Worm (Caenorhabditis elegans) whole organism, L2 larva: ENCODE measurements around the gene Y39A3CL.4.

ENCODE experiments used
- C34F6.9 ChIP-seq: fragments of 150-350 bp; optimal IDR thresholded peaks from 2 replicates; lab custom pipeline; 2014; ENCODE audit warnings: missing biosample characterization, missing genetic modification characterization
- F13H6.1 ChIP-seq: sonication (generic microtip); optimal IDR thresholded peaks from 2 replicates; lab custom pipeline; 2016; ENCODE audit warnings: missing genetic modification characterization, missing compliant biosample characterization
- R02D3.7 ChIP-seq: fragments of 150-350 bp; optimal IDR thresholded peaks from 2 replicates; lab custom pipeline; 2014; ENCODE audit warnings: missing biosample characterization, missing genetic modification characterization
- Y55F3AM.14 ChIP-seq: fragments of 200-800 bp; sonication (Bioruptor generic); optimal IDR thresholded peaks from 2 replicates; lab custom pipeline; 2018; ENCODE audit warnings: mild to moderate bottlenecking, missing genetic modification characterization, missing compliant biosample characterization
- ZK546.5 ChIP-seq: sonication (generic microtip); optimal IDR thresholded peaks from 2 replicates; lab custom pipeline; 2017; ENCODE audit warnings: missing biosample characterization, missing genetic modification characterization
- alr-1 ChIP-seq: fragments of 150-350 bp; optimal IDR thresholded peaks from 2 replicates; lab custom pipeline; 2014; ENCODE audit warnings: missing biosample characterization, missing genetic modification characterization
- aly-2 ChIP-seq: fragments of 150-350 bp; optimal IDR thresholded peaks from 2 replicates; lab custom pipeline; 2014; ENCODE audit warnings: missing biosample characterization, missing genetic modification characterization
- ama-1 ChIP-seq: fragments of 150-350 bp; optimal IDR thresholded peaks from 2 replicates; lab custom pipeline; 2018; ENCODE audit warnings: inconsistent platforms
- blmp-1 ChIP-seq: sonication (generic microtip); optimal IDR thresholded peaks from 2 replicates; lab custom pipeline; 2017; ENCODE audit warnings: missing genetic modification characterization, mild to moderate bottlenecking, missing compliant biosample characterization, antibody characterized with exemption, moderate library complexity; ENCODE audit not compliant: insufficient read depth
- ceh-16 ChIP-seq: fragments of 150-350 bp; optimal IDR thresholded peaks from 2 replicates; lab custom pipeline; 2014; ENCODE audit warnings: missing biosample characterization, missing genetic modification characterization
- ceh-82 ChIP-seq: fragments of 150-350 bp; optimal IDR thresholded peaks from 2 replicates; lab custom pipeline; 2014; ENCODE audit warnings: missing biosample characterization, missing genetic modification characterization
- crh-2 ChIP-seq: sonication (generic microtip); optimal IDR thresholded peaks from 2 replicates; lab custom pipeline; 2017; ENCODE audit warnings: missing biosample characterization, missing genetic modification characterization
- dmd-4 ChIP-seq: sonication (generic microtip); optimal IDR thresholded peaks from 2 replicates; lab custom pipeline; 2017; ENCODE audit warnings: missing biosample characterization, missing genetic modification characterization
- egl-27 ChIP-seq: sonication (generic microtip); optimal IDR thresholded peaks from 3 replicates; lab custom pipeline; 2017; ENCODE audit warnings: missing biosample characterization, missing genetic modification reagents, missing genetic modification characterization
- elt-1 ChIP-seq: fragments of 150-350 bp; optimal IDR thresholded peaks from 2 replicates; lab custom pipeline; 2014; ENCODE audit warnings: missing biosample characterization, missing genetic modification characterization
- elt-3 ChIP-seq: sonication (generic microtip); optimal IDR thresholded peaks from 2 replicates; lab custom pipeline; 2017; ENCODE audit warnings: missing biosample characterization, missing genetic modification characterization
- fos-1 ChIP-seq: fragments of 150-350 bp; optimal IDR thresholded peaks from 2 replicates; lab custom pipeline; 2014; ENCODE audit warnings: missing biosample characterization, missing genetic modification characterization
- gmeb-1 ChIP-seq: fragments of 150-350 bp; optimal IDR thresholded peaks from 2 replicates; lab custom pipeline; 2014; ENCODE audit warnings: missing biosample characterization, missing genetic modification characterization
- lin-11 ChIP-seq: fragments of 150-350 bp; sonication (generic microtip); optimal IDR thresholded peaks from 2 replicates; lab custom pipeline; 2014; ENCODE audit warnings: missing biosample characterization, missing genetic modification characterization, inconsistent platforms, mixed read lengths
- lin-13 ChIP-seq: fragments of 150-350 bp; optimal IDR thresholded peaks from 2 replicates; lab custom pipeline; 2014; ENCODE audit warnings: missing biosample characterization, missing genetic modification reagents, missing genetic modification characterization
- lin-39 ChIP-seq: fragments of 150-350 bp; optimal IDR thresholded peaks from 2 replicates; lab custom pipeline; 2014; ENCODE audit warnings: missing biosample characterization, missing genetic modification reagents, missing genetic modification characterization
- lsy-2 ChIP-seq, 2 experiments: fragments of 150-350 bp in 1 of 2; sonication (generic microtip) in 1 of 2; optimal IDR thresholded peaks; 2 replicates each; lab custom pipeline; 2014 to 2017; ENCODE audit warnings: missing biosample characterization in 2 of 2, missing genetic modification characterization in 2 of 2
- mab-5 ChIP-seq: fragments of 150-350 bp; optimal IDR thresholded peaks from 2 replicates; lab custom pipeline; 2014; ENCODE audit warnings: missing biosample characterization, missing genetic modification characterization
- mbf-1 ChIP-seq: sonication (generic microtip); optimal IDR thresholded peaks from 2 replicates; lab custom pipeline; 2017; ENCODE audit warnings: missing biosample characterization, missing genetic modification characterization
- mdl-1 ChIP-seq, 2 experiments: fragments of 150-350 bp in 1 of 2; sonication (generic microtip) in 1 of 2; optimal IDR thresholded peaks; 2 replicates each; lab custom pipeline; 2017; ENCODE audit warnings: missing biosample characterization in 2 of 2, missing genetic modification characterization in 2 of 2
- nhr-10 ChIP-seq: sonication (generic microtip); optimal IDR thresholded peaks from 2 replicates; lab custom pipeline; 2017; ENCODE audit warnings: missing biosample characterization, missing genetic modification characterization
- nhr-11 ChIP-seq: fragments of 150-350 bp; optimal IDR thresholded peaks from 2 replicates; lab custom pipeline; 2014; ENCODE audit warnings: missing biosample characterization, missing genetic modification characterization
- nhr-12 ChIP-seq: fragments of 150-350 bp; optimal IDR thresholded peaks from 2 replicates; lab custom pipeline; 2014; ENCODE audit warnings: missing biosample characterization, missing genetic modification characterization
- nhr-129 ChIP-seq: fragments of 150-350 bp; optimal IDR thresholded peaks from 2 replicates; lab custom pipeline; 2014; ENCODE audit warnings: missing biosample characterization, missing genetic modification characterization
- nhr-21 ChIP-seq: fragments of 150-350 bp; optimal IDR thresholded peaks from 2 replicates; lab custom pipeline; 2014; ENCODE audit warnings: missing biosample characterization, missing genetic modification characterization
- nhr-23 ChIP-seq: fragments of 150-350 bp; optimal IDR thresholded peaks from 2 replicates; lab custom pipeline; 2014; ENCODE audit warnings: missing biosample characterization, missing genetic modification reagents, missing genetic modification characterization
- nhr-237 ChIP-seq: fragments of 150-350 bp; optimal IDR thresholded peaks from 2 replicates; lab custom pipeline; 2014; ENCODE audit warnings: missing biosample characterization, missing genetic modification characterization
- nhr-25 ChIP-seq: fragments of 150-350 bp; sonication (generic microtip); optimal IDR thresholded peaks from 3 replicates; lab custom pipeline; 2014; ENCODE audit warnings: missing biosample characterization, missing genetic modification characterization
- nhr-6 ChIP-seq: fragments of 150-350 bp; optimal IDR thresholded peaks from 2 replicates; lab custom pipeline; 2014; ENCODE audit warnings: missing biosample characterization, missing genetic modification characterization
- nhr-77 ChIP-seq: fragments of 150-350 bp; optimal IDR thresholded peaks from 2 replicates; lab custom pipeline; 2014; ENCODE audit warnings: missing biosample characterization, missing genetic modification characterization
- peb-1 ChIP-seq: fragments of 150-350 bp; optimal IDR thresholded peaks from 2 replicates; lab custom pipeline; 2014; ENCODE audit warnings: missing biosample characterization, missing genetic modification characterization
- sem-4 ChIP-seq: fragments of 150-350 bp; optimal IDR thresholded peaks from 2 replicates; lab custom pipeline; 2014; ENCODE audit warnings: missing biosample characterization, missing genetic modification reagents, missing genetic modification characterization
- skn-1 ChIP-seq: sonication (generic microtip); optimal IDR thresholded peaks from 2 replicates; lab custom pipeline; 2017; ENCODE audit warnings: missing biosample characterization, missing genetic modification characterization
- sma-3 ChIP-seq: sonication (generic microtip); optimal IDR thresholded peaks from 2 replicates; lab custom pipeline; 2016; ENCODE audit warnings: missing genetic modification reagents, missing genetic modification characterization, missing compliant biosample characterization
- sma-9 ChIP-seq, 2 experiments: fragments of 150-350 bp in 1 of 2; sonication (generic microtip) in 1 of 2; optimal IDR thresholded peaks; 2 replicates each; lab custom pipeline; 2014 to 2016; ENCODE audit warnings: missing genetic modification characterization in 2 of 2, mild to moderate bottlenecking in 1 of 2, missing biosample characterization in 1 of 2, missing compliant biosample characterization in 1 of 2, missing genetic modification reagents in 1 of 2, moderate library complexity in 1 of 2
- snpc-4 ChIP-seq: fragments of 150-350 bp; optimal IDR thresholded peaks from 2 replicates; lab custom pipeline; 2014; ENCODE audit warnings: missing biosample characterization, missing genetic modification characterization
- unc-39 ChIP-seq: fragments of 150-350 bp; optimal IDR thresholded peaks from 2 replicates; lab custom pipeline; 2014; ENCODE audit warnings: missing biosample characterization, missing genetic modification characterization
- unc-55 ChIP-seq: fragments of 150-350 bp; sonication (generic microtip); optimal IDR thresholded peaks from 3 replicates; lab custom pipeline; 2014; ENCODE audit warnings: missing biosample characterization, missing genetic modification reagents, missing genetic modification characterization
- unc-62 ChIP-seq: fragments of 150-350 bp; optimal IDR thresholded peaks from 2 replicates; lab custom pipeline; 2014; ENCODE audit warnings: missing biosample characterization, missing genetic modification reagents, missing genetic modification characterization
- zag-1 ChIP-seq: fragments of 150-350 bp; optimal IDR thresholded peaks from 2 replicates; lab custom pipeline; 2014; ENCODE audit warnings: missing biosample characterization, missing genetic modification characterization
- ztf-1 ChIP-seq: fragments of 200-800 bp; sonication (Bioruptor generic); conservative IDR thresholded peaks from 2 replicates; pipeline ENCODE4 v1.3.6; 2022; ENCODE audit warnings: missing genetic modification characterization, missing compliant biosample characterization
- ztf-11 ChIP-seq: sonication (generic microtip); optimal IDR thresholded peaks from 2 replicates; lab custom pipeline; 2017; ENCODE audit warnings: missing biosample characterization, missing genetic modification characterization
- ztf-4 ChIP-seq: fragments of 150-350 bp; optimal IDR thresholded peaks from 2 replicates; lab custom pipeline; 2014; ENCODE audit warnings: missing biosample characterization, missing genetic modification characterization

The Y39A3CL.4 gene

ce11 chrIII:1819049-1819597 lies 41.3 kb upstream of the Y39A3CL.4 start:
- no peak for TF ChIP-seq skn-1 (tag; lab: Kevin White, UChicago)
- TF ChIP-seq snpc-4 (tag; lab: Kevin White, UChicago), result no peak
- TF ChIP-seq zag-1, result peak; percentile 41
- TF ChIP-seq nhr-6 (tag; lab: Kevin White, UChicago), result no peak
- no peak for TF ChIP-seq nhr-25 (tag; lab: Kevin White, UChicago)
- TF ChIP-seq ceh-16, result no peak
- TF ChIP-seq sma-3 (GFP tag; lab: Kevin White, UChicago), result no peak
- no peak for TF ChIP-seq peb-1 (tag; lab: Kevin White, UChicago)
- no peak for TF ChIP-seq unc-62 (GFP tag; lab: Kevin White, UChicago)
- no peak for TF ChIP-seq Y55F3AM.14 (GFP tag; lab: Kevin White, UChicago)
- no peak for TF ChIP-seq ama-1 (lab: Kevin White, UChicago)
- TF ChIP-seq dmd-4, result no peak
- no peak for TF ChIP-seq nhr-21 (tag; lab: Kevin White, UChicago)
- no peak for TF ChIP-seq R02D3.7
- no peak for TF ChIP-seq ztf-11
- no peak for TF ChIP-seq sem-4
- peak; percentile 43 for TF ChIP-seq nhr-129 (tag; lab: Kevin White, UChicago)
- TF ChIP-seq nhr-23 (tag; lab: Kevin White, UChicago), result no peak
- peak; percentile 53 for TF ChIP-seq crh-2
- TF ChIP-seq mbf-1 (tag; lab: Kevin White, UChicago), result no peak
- no peak for TF ChIP-seq nhr-12 (tag; lab: Kevin White, UChicago)
- TF ChIP-seq mdl-1 (tag; optimal IDR thresholded peaks at IDR 0.05; lab: Kevin White, UChicago), result no peak
- TF ChIP-seq lin-11, result no peak
- TF ChIP-seq aly-2 (tag; lab: Kevin White, UChicago), result no peak
- no peak for TF ChIP-seq elt-1 (tag; lab: Kevin White, UChicago)
- TF ChIP-seq lsy-2 (tag; optimal IDR thresholded peaks at IDR 0.05; lab: Kevin White, UChicago), result peak in 1 of 2 experiments; percentile 76
- TF ChIP-seq alr-1 (tag; lab: Kevin White, UChicago), result no peak
- peak; percentile 64 for TF ChIP-seq unc-55 (GFP tag; lab: Kevin White, UChicago)
- no peak for TF ChIP-seq ztf-4 (tag; lab: Kevin White, UChicago)
- TF ChIP-seq nhr-10, result no peak
- no peak for TF ChIP-seq ztf-1 (GFP tag; lab: Robert Waterston, UW)
- TF ChIP-seq lin-39 (tag; lab: Kevin White, UChicago), result no peak
- no peak for TF ChIP-seq elt-3 (tag; lab: Kevin White, UChicago)
- no peak for TF ChIP-seq gmeb-1 (tag; lab: Kevin White, UChicago)
- TF ChIP-seq egl-27 (tag; lab: Kevin White, UChicago), result no peak
- peak; percentile 58 for TF ChIP-seq sma-9 (GFP tag; optimal IDR thresholded peaks at IDR 0.05; lab: Kevin White, UChicago)
- TF ChIP-seq sma-9 (tag; optimal IDR thresholded peaks at IDR 0.05; lab: Kevin White, UChicago), result no peak
- peak; percentile 84 for TF ChIP-seq C34F6.9 (tag; lab: Kevin White, UChicago)
- no peak for TF ChIP-seq nhr-77
- TF ChIP-seq nhr-11, result no peak
- no peak for TF ChIP-seq F13H6.1 (tag; lab: Kevin White, UChicago)
- no peak for TF ChIP-seq unc-39 (tag; lab: Kevin White, UChicago)
- no peak for TF ChIP-seq ZK546.5 (tag; lab: Kevin White, UChicago)
- TF ChIP-seq lin-13 (GFP tag; lab: Kevin White, UChicago), result peak; percentile 24
- TF ChIP-seq ceh-82 (tag; lab: Kevin White, UChicago), result no peak
- TF ChIP-seq blmp-1 (tag; lab: Kevin White, UChicago), result no peak
- TF ChIP-seq mab-5, result peak; percentile 47
- TF ChIP-seq fos-1 (tag; lab: Kevin White, UChicago), result peak; percentile 73
- no peak for TF ChIP-seq nhr-237 (tag; lab: Kevin White, UChicago)
